Fruit fly (Drosophila melanogaster) whole organism, embryonic: ENCODE results near the gene Nepl21.
A peak's percentile ranks its signal among the peaks of the same experiment; 100 is the strongest.

ENCODE experiments used
- Atf3 ChIP-seq: fragments of 200-800 bp; sonication (Bioruptor generic); optimal IDR thresholded peaks from 3 replicates; lab custom pipeline; 2016; ENCODE audit warnings: missing biosample characterization, missing genetic modification characterization
- BEAF-32 ChIP-seq: fragments of 200-800 bp; sonication (Bioruptor generic); optimal IDR thresholded peaks from 3 replicates; lab custom pipeline; 2017; ENCODE audit warnings: missing biosample characterization, missing genetic modification characterization, mild to moderate bottlenecking, moderate library complexity, missing genetic modification reagents
- Bgb ChIP-seq: fragments of 200-800 bp; sonication (Bioruptor generic); IDR thresholded peaks from 2 replicates; pipeline ENCODE4 v1.3.6; 2022; ENCODE audit warnings: missing biosample characterization, missing genetic modification characterization; ENCODE audit not compliant: partially characterized antibody
- Bteb2 ChIP-seq: fragments of 200-800 bp; sonication (Bioruptor generic); optimal IDR thresholded peaks from 2 replicates; lab custom pipeline; 2016; ENCODE audit warnings: missing biosample characterization, missing genetic modification characterization
- CG10462 ChIP-seq: fragments of 200-800 bp; sonication (Bioruptor generic); optimal IDR thresholded peaks from 2 replicates; lab custom pipeline; 2016; ENCODE audit warnings: missing biosample characterization, missing genetic modification characterization
- CG12104 ChIP-seq: fragments of 200-800 bp; sonication (Bioruptor generic); optimal IDR thresholded peaks from 3 replicates; lab custom pipeline; 2016; ENCODE audit warnings: missing biosample characterization, missing genetic modification characterization
- CG12219 ChIP-seq: fragments of 200-800 bp; sonication (Bioruptor generic); optimal IDR thresholded peaks from 3 replicates; lab custom pipeline; 2018; ENCODE audit warnings: missing biosample characterization, mild to moderate bottlenecking, missing genetic modification characterization
- CG12391 ChIP-seq: fragments of 200-800 bp; sonication (Bioruptor generic); optimal IDR thresholded peaks from 3 replicates; lab custom pipeline; 2018; ENCODE audit warnings: missing biosample characterization, mild to moderate bottlenecking, missing genetic modification characterization, moderate library complexity
- CG13624 ChIP-seq: fragments of 200-800 bp; sonication (Bioruptor generic); optimal IDR thresholded peaks from 2 replicates; lab custom pipeline; 2016; ENCODE audit warnings: missing biosample characterization, missing genetic modification characterization
- CG14965 ChIP-seq: fragments of 200-800 bp; sonication (Bioruptor generic); optimal IDR thresholded peaks from 2 replicates; lab custom pipeline; 2016; ENCODE audit warnings: missing biosample characterization, missing genetic modification characterization, borderline replicate concordance
- CG15514 ChIP-seq: fragments of 200-800 bp; sonication (Bioruptor generic); optimal IDR thresholded peaks from 3 replicates; lab custom pipeline; 2017; ENCODE audit warnings: missing biosample characterization, missing genetic modification characterization, mild to moderate bottlenecking, moderate library complexity, missing genetic modification reagents
- CG17802 ChIP-seq: fragments of 200-800 bp; sonication (Bioruptor generic); optimal IDR thresholded peaks from 2 replicates; lab custom pipeline; 2018; ENCODE audit warnings: missing biosample characterization, mild to moderate bottlenecking, missing genetic modification characterization, moderate library complexity
- CG18262 ChIP-seq: fragments of 200-800 bp; optimal IDR thresholded peaks from 3 replicates; lab custom pipeline; 2019; ENCODE audit warnings: missing biosample characterization, mild to moderate bottlenecking, missing genetic modification characterization, moderate library complexity
- CG18619 ChIP-seq: fragments of 200-800 bp; sonication (Bioruptor generic); optimal IDR thresholded peaks from 3 replicates; lab custom pipeline; 2017; ENCODE audit warnings: missing biosample characterization, mild to moderate bottlenecking, missing genetic modification characterization
- CG2120 ChIP-seq: fragments of 200-800 bp; sonication (Bioruptor generic); optimal IDR thresholded peaks from 3 replicates; lab custom pipeline; 2016; ENCODE audit warnings: missing biosample characterization, missing genetic modification characterization
- CG2889 ChIP-seq: fragments of 200-800 bp; sonication (Bioruptor generic); IDR thresholded peaks from 3 replicates; pipeline ENCODE4 v1.3.6; 2022; ENCODE audit warnings: missing biosample characterization, missing genetic modification characterization
- CG30020 ChIP-seq: fragments of 200-800 bp; optimal IDR thresholded peaks from 2 replicates; lab custom pipeline; 2019; ENCODE audit warnings: missing biosample characterization, mild to moderate bottlenecking, missing genetic modification characterization, moderate library complexity
- CG3163 ChIP-seq: fragments of 200-800 bp; sonication (Bioruptor generic); optimal IDR thresholded peaks from 3 replicates; lab custom pipeline; 2016; ENCODE audit warnings: missing biosample characterization, missing genetic modification characterization
- CG33213 ChIP-seq: fragments of 200-800 bp; sonication (Bioruptor generic); optimal IDR thresholded peaks from 3 replicates; lab custom pipeline; 2016; ENCODE audit warnings: missing biosample characterization, missing genetic modification characterization
- CG33557 ChIP-seq: fragments of 200-800 bp; sonication (Bioruptor generic); optimal IDR thresholded peaks from 2 replicates; lab custom pipeline; 2019; ENCODE audit warnings: missing biosample characterization, mild to moderate bottlenecking, missing genetic modification characterization, moderate library complexity
- CG6272 ChIP-seq: fragments of 200-800 bp; sonication (Bioruptor generic); IDR thresholded peaks from 2 replicates; pipeline ENCODE4 v1.3.6; 2022; ENCODE audit warnings: missing biosample characterization, missing genetic modification characterization
- CG9215 ChIP-seq: fragments of 200-800 bp; sonication (Bioruptor generic); IDR thresholded peaks from 2 replicates; pipeline ENCODE4 v1.3.6; 2022; ENCODE audit warnings: missing biosample characterization, missing genetic modification characterization
- CTCF ChIP-seq: fragments of 200-800 bp; sonication (Bioruptor generic); optimal IDR thresholded peaks from 2 replicates; lab custom pipeline; 2017; ENCODE audit warnings: missing biosample characterization, mild to moderate bottlenecking, missing genetic modification characterization, moderate library complexity
- Camta ChIP-seq: fragments of 200-800 bp; sonication (Bioruptor generic); optimal IDR thresholded peaks from 2 replicates; lab custom pipeline; 2016; ENCODE audit warnings: missing biosample characterization, missing genetic modification characterization
- Ets97D ChIP-seq: fragments of 200-800 bp; sonication (Bioruptor generic); optimal IDR thresholded peaks from 3 replicates; lab custom pipeline; 2016; ENCODE audit warnings: missing biosample characterization, missing genetic modification characterization
- NFAT ChIP-seq: fragments of 200-800 bp; sonication (Bioruptor generic); IDR thresholded peaks from 2 replicates; pipeline ENCODE4 v1.3.6; 2022; ENCODE audit warnings: missing biosample characterization, missing genetic modification characterization
- NfI ChIP-seq: fragments of 200-800 bp; sonication (Bioruptor generic); optimal IDR thresholded peaks from 3 replicates; lab custom pipeline; 2018; ENCODE audit warnings: missing biosample characterization, mild to moderate bottlenecking, missing genetic modification characterization, moderate library complexity
- Poxn ChIP-seq: fragments of 200-800 bp; sonication (Bioruptor generic); IDR thresholded peaks from 2 replicates; pipeline ENCODE4 v1.3.6; 2022; ENCODE audit warnings: missing biosample characterization, missing genetic modification characterization
- Sry-δ ChIP-seq: fragments of 200-800 bp; sonication (Bioruptor generic); optimal IDR thresholded peaks from 2 replicates; lab custom pipeline; 2016; ENCODE audit warnings: missing biosample characterization, missing genetic modification characterization
- Ssrp ChIP-seq: fragments of 200-800 bp; sonication (Bioruptor generic); optimal IDR thresholded peaks from 2 replicates; lab custom pipeline; 2018; ENCODE audit warnings: missing biosample characterization, mild to moderate bottlenecking, missing genetic modification characterization, moderate library complexity
- Stat92E ChIP-seq, 3 experiments: fragments of >200 bp in 2 of 3; fragments of 200-800 bp in 1 of 3; sonication (Bioruptor generic) in 1 of 3; optimal IDR thresholded peaks; 2 replicates each; lab custom pipeline; 2017 to 2019; ENCODE audit warnings: missing biosample characterization in 3 of 3, missing genetic modification characterization in 3 of 3, mild to moderate bottlenecking in 1 of 3, moderate library complexity in 1 of 3
- Usf ChIP-seq: fragments of 200-800 bp; sonication (Bioruptor generic); optimal IDR thresholded peaks from 2 replicates; lab custom pipeline; 2017; ENCODE audit warnings: missing genotype, missing biosample characterization, missing genetic modification characterization
- Vsx1 ChIP-seq: fragments of 200-800 bp; sonication (Bioruptor generic); optimal IDR thresholded peaks from 2 replicates; lab custom pipeline; 2017; ENCODE audit warnings: missing biosample characterization, mild to moderate bottlenecking, missing genetic modification characterization, missing genetic modification reagents
- ab ChIP-seq: fragments of 200-800 bp; sonication (Bioruptor generic); optimal IDR thresholded peaks from 2 replicates; lab custom pipeline; 2016; ENCODE audit warnings: missing biosample characterization, missing genetic modification characterization
- ac ChIP-seq: fragments of 200-800 bp; sonication (Bioruptor generic); optimal IDR thresholded peaks from 3 replicates; lab custom pipeline; 2017; ENCODE audit warnings: missing biosample characterization, mild to moderate bottlenecking, missing genetic modification characterization
- ara ChIP-seq: fragments of 200-800 bp; sonication (Bioruptor generic); IDR thresholded peaks from 2 replicates; pipeline ENCODE4 v1.3.6; 2022; ENCODE audit warnings: missing biosample characterization, missing genetic modification characterization
- ase ChIP-seq: fragments of 200-800 bp; sonication (Bioruptor generic); IDR thresholded peaks from 3 replicates; pipeline ENCODE4 v1.3.6; 2022; ENCODE audit warnings: missing biosample characterization, missing genetic modification characterization
- bbx ChIP-seq: fragments of 200-800 bp; sonication (Bioruptor generic); IDR thresholded peaks from 2 replicates; pipeline ENCODE4 v1.3.6; 2022; ENCODE audit warnings: missing biosample characterization, missing genetic modification characterization; ENCODE audit not compliant: partially characterized antibody
- da ChIP-seq: fragments of 200-800 bp; sonication (Bioruptor generic); optimal IDR thresholded peaks from 2 replicates; lab custom pipeline; 2016; ENCODE audit warnings: missing biosample characterization, missing genetic modification characterization
- dm ChIP-seq: fragments of 200-800 bp; sonication (Bioruptor generic); optimal IDR thresholded peaks from 3 replicates; lab custom pipeline; 2016; ENCODE audit warnings: missing biosample characterization, missing genetic modification characterization
- grau ChIP-seq: fragments of 200-800 bp; optimal IDR thresholded peaks from 3 replicates; lab custom pipeline; 2019; ENCODE audit warnings: missing biosample characterization, mild to moderate bottlenecking, missing genetic modification characterization, moderate library complexity
- insv ChIP-seq, 2 experiments: fragments of 200-800 bp; sonication (Bioruptor generic); optimal IDR thresholded peaks; 3 replicates each; lab custom pipeline; 2016 to 2018; ENCODE audit warnings: missing biosample characterization in 2 of 2, missing genetic modification characterization in 2 of 2
- org-1 ChIP-seq: fragments of 200-800 bp; sonication (Bioruptor generic); optimal IDR thresholded peaks from 2 replicates; lab custom pipeline; 2017; ENCODE audit warnings: missing biosample characterization, missing genetic modification characterization
- pnt ChIP-seq: fragments of 200-800 bp; sonication (Bioruptor generic); optimal IDR thresholded peaks from 3 replicates; lab custom pipeline; 2016; ENCODE audit warnings: missing biosample characterization, missing genetic modification characterization
- rib ChIP-seq: fragments of 200-800 bp; sonication (Bioruptor generic); IDR thresholded peaks from 2 replicates; pipeline ENCODE4 v1.3.6; 2022; ENCODE audit warnings: missing biosample characterization, missing genetic modification characterization
- sc ChIP-seq, 3 experiments: fragments of >200 bp in 2 of 3; fragments of 200-800 bp in 1 of 3; sonication (Bioruptor generic) in 1 of 3; optimal IDR thresholded peaks; 2 replicates in 2 of 3; 3 replicates in 1 of 3; lab custom pipeline; 2017; ENCODE audit warnings: mild to moderate bottlenecking in 1 of 3, missing biosample characterization in 1 of 3, missing genetic modification characterization in 1 of 3, missing genetic modification reagents in 1 of 3
- sd ChIP-seq: fragments of 200-800 bp; sonication (Bioruptor generic); optimal IDR thresholded peaks from 3 replicates; lab custom pipeline; 2018; ENCODE audit warnings: missing biosample characterization, mild to moderate bottlenecking, missing genetic modification characterization, moderate library complexity
- sisA ChIP-seq: fragments of 200-800 bp; sonication (Bioruptor generic); IDR thresholded peaks from 2 replicates; pipeline ENCODE4 v1.3.6; 2022; ENCODE audit warnings: missing biosample characterization, missing genetic modification characterization
- stc ChIP-seq: fragments of 200-800 bp; sonication (Bioruptor generic); IDR thresholded peaks from 2 replicates; pipeline ENCODE4 v1.3.6; 2022; ENCODE audit warnings: missing biosample characterization, missing genetic modification characterization

Nepl21 gene

DNA sequence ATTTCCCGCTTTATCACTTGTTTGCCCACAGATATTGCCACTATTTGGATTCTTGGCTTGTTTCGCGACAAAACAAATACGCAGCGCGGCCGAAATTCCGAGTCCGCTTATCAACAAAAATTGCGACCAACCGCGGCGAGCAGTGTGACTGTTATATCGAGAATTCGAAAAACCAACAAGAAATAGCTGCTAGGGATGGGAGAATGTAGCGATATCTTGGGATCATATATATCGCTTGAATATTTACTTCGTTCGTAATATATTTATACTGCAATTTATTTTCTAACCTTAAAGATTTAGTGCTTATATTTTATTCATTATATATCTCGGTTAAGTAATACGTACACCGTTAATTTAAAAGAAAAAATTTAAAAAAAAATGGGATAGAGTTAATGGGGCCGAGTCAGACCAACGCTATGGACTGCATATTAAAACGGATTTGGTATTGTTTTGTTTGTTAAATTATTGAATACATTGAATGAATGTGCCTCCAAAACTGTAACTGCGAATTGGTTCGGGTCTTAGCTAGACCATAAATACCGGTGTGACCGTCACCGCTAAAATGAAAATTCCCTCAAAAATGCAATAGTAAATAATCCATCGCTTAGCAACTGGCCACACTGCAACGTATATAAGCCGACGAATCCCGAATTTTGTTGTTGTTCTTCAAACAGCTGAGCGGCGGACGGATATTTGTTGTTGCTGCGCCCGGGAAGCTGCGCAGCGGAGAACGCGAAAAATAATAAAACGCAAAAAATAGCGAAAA lies 38.7 kb upstream of the Nepl21 start, which contains the start of the genes Apc and spg (continued):
- peak; percentile 63 for TF ChIP-seq CG12219 (GFP tag; lab: Kevin White, UChicago)
- TF ChIP-seq pnt: no peak
- TF ChIP-seq Camta (GFP tag; lab: Kevin White, UChicago): peak; percentile 27
- TF ChIP-seq sisA (GFP tag; lab: Robert Waterston, UW): no peak
- peak; percentile 63 for TF ChIP-seq Ets97D (GFP tag; lab: Kevin White, UChicago)
- TF ChIP-seq BEAF-32: peak; percentile 92
- TF ChIP-seq Usf (GFP tag; lab: Kevin White, UChicago): peak; percentile 30
- no peak for TF ChIP-seq Poxn (GFP tag; lab: Robert Waterston, UW)
- peak; percentile 84 for TF ChIP-seq Sry-δ (GFP tag; lab: Kevin White, UChicago)
- no peak for TF ChIP-seq CG17802
- TF ChIP-seq CG33557: no peak
- TF ChIP-seq CG33213: peak; percentile 71
- TF ChIP-seq CG10462 (GFP tag; lab: Kevin White, UChicago): no peak
- peak; percentile 57 for TF ChIP-seq CG12391
- TF ChIP-seq CG18619 (GFP tag; lab: Kevin White, UChicago): peak; percentile 41
- no peak for TF ChIP-seq ab (GFP tag; lab: Kevin White, UChicago)
- TF ChIP-seq sc (optimal IDR thresholded peaks at IDR 0.05; lab: Kevin White, UChicago): no peak
- TF ChIP-seq sc (GFP tag; optimal IDR thresholded peaks at IDR 0.05; lab: Kevin White, UChicago): no peak
- TF ChIP-seq insv (GFP tag; optimal IDR thresholded peaks at IDR 0.05; lab: Kevin White, UChicago): peak in 1 of 2 experiments; percentile 49
- no peak for TF ChIP-seq CG9215 (GFP tag; lab: Robert Waterston, UW)
- no peak for TF ChIP-seq Bteb2
- TF ChIP-seq ara (GFP tag; lab: Robert Waterston, UW): no peak; the same call in 1 of the 2 replicates
- TF ChIP-seq org-1 (GFP tag; lab: Kevin White, UChicago): peak; percentile 59
- TF ChIP-seq ac (GFP tag; lab: Kevin White, UChicago): peak; percentile 8
- peak; percentile 45 for TF ChIP-seq Vsx1
- no peak for TF ChIP-seq NfI
- TF ChIP-seq NFAT (GFP tag; lab: Robert Waterston, UW): no peak
- peak; percentile 53 for TF ChIP-seq CG13624 (GFP tag; lab: Kevin White, UChicago)
- peak; percentile 53 for TF ChIP-seq CG2120 (GFP tag; lab: Kevin White, UChicago)
- TF ChIP-seq bbx (GFP tag; lab: Robert Waterston, UW): peak; percentile 78
- no peak for TF ChIP-seq CG12104 (GFP tag; lab: Kevin White, UChicago)
- TF ChIP-seq rib (GFP tag; lab: Robert Waterston, UW): peak; percentile 78
- TF ChIP-seq CG3163: peak; percentile 36
- peak; percentile 5 for TF ChIP-seq dm (GFP tag; lab: Kevin White, UChicago)
- peak; percentile 9 for TF ChIP-seq Ssrp (tag; lab: Kevin White, UChicago)
- peak; percentile 55; the same call in 1 of the 2 replicates for TF ChIP-seq stc (GFP tag; lab: Robert Waterston, UW)
- TF ChIP-seq CG14965 (GFP tag; lab: Kevin White, UChicago): no peak
- TF ChIP-seq CG6272 (GFP tag; lab: Robert Waterston, UW): 0 out of 2 replicates have a peak, but pooled peaks have one; percentile 16
- peak; percentile 4 for TF ChIP-seq Atf3
- no peak for TF ChIP-seq CTCF
- TF ChIP-seq grau (tag; lab: Kevin White, UChicago): peak; percentile 31
- TF ChIP-seq Bgb (GFP tag; lab: Robert Waterston, UW): peak; percentile 65
- no peak for TF ChIP-seq CG2889 (GFP tag; lab: Robert Waterston, UW)
- peak; percentile 44 for TF ChIP-seq CG18262 (tag; lab: Kevin White, UChicago)
- TF ChIP-seq Stat92E (GFP tag; optimal IDR thresholded peaks at IDR 0.05; lab: Kevin White, UChicago): peak in 1 of 3 experiments; percentile 65
- peak; percentile 25 for TF ChIP-seq CG30020
- TF ChIP-seq ase (GFP tag; lab: Robert Waterston, UW): no peak
- peak; percentile 64 for TF ChIP-seq CG15514 (GFP tag; lab: Kevin White, UChicago)
- peak; percentile 93 for TF ChIP-seq sd (tag; lab: Kevin White, UChicago)
- peak; percentile 29 for TF ChIP-seq da (GFP tag; lab: Kevin White, UChicago)
